Worm (Caenorhabditis elegans) whole organism, L3 larva: Measurements from ENCODE around the gene K09C6.9.
"Not testable (repeated sequence)": the region's sequence is repeated elsewhere in the genome, so short reads cannot be mapped to it uniquely, and the experiment has no call there.

Experiments
- ceh-28 ChIP-seq: fragments of 150-350 bp; optimal IDR thresholded peaks from 2 replicates; lab custom pipeline; 2014; ENCODE audit warnings: missing biosample characterization, missing genetic modification reagents, missing genetic modification characterization
- egl-27 ChIP-seq: sonication (generic microtip); optimal IDR thresholded peaks from 4 replicates; lab custom pipeline; 2017; ENCODE audit warnings: missing biosample characterization, missing genetic modification reagents, missing genetic modification characterization
- fkh-10 ChIP-seq: sonication (generic microtip); optimal IDR thresholded peaks from 2 replicates; lab custom pipeline; 2017; ENCODE audit warnings: missing biosample characterization, missing genetic modification reagents, missing genetic modification characterization
- fos-1 ChIP-seq: fragments of 150-350 bp; optimal IDR thresholded peaks from 2 replicates; lab custom pipeline; 2014; ENCODE audit warnings: missing biosample characterization, missing genetic modification characterization
- jun-1 ChIP-seq: fragments of 150-350 bp; optimal IDR thresholded peaks from 2 replicates; lab custom pipeline; 2014; ENCODE audit warnings: missing biosample characterization, missing genetic modification reagents, missing genetic modification characterization
- lin-39 ChIP-seq: fragments of 150-350 bp; optimal IDR thresholded peaks from 2 replicates; lab custom pipeline; 2018; ENCODE audit warnings: missing biosample characterization, missing genetic modification reagents, missing genetic modification characterization
- lsy-12 ChIP-seq: sonication (generic microtip); optimal IDR thresholded peaks from 2 replicates; lab custom pipeline; 2016; ENCODE audit warnings: mild to moderate bottlenecking, missing genetic modification characterization, missing compliant biosample characterization
- mdl-1 ChIP-seq: fragments of 150-350 bp; optimal IDR thresholded peaks from 2 replicates; lab custom pipeline; 2014; ENCODE audit warnings: missing biosample characterization, missing genetic modification characterization
- nhr-11 ChIP-seq: fragments of 150-350 bp; optimal IDR thresholded peaks from 2 replicates; lab custom pipeline; 2014; ENCODE audit warnings: missing biosample characterization, missing genetic modification characterization
- nhr-23 ChIP-seq: fragments of 150-350 bp; optimal IDR thresholded peaks from 2 replicates; lab custom pipeline; 2014; ENCODE audit warnings: missing biosample characterization, missing genetic modification reagents, missing genetic modification characterization
- unc-62 ChIP-seq: fragments of 150-350 bp; sonication (generic microtip); optimal IDR thresholded peaks from 4 replicates; lab custom pipeline; 2014; ENCODE audit warnings: missing biosample characterization, missing genetic modification reagents, missing genetic modification characterization

DNA sequence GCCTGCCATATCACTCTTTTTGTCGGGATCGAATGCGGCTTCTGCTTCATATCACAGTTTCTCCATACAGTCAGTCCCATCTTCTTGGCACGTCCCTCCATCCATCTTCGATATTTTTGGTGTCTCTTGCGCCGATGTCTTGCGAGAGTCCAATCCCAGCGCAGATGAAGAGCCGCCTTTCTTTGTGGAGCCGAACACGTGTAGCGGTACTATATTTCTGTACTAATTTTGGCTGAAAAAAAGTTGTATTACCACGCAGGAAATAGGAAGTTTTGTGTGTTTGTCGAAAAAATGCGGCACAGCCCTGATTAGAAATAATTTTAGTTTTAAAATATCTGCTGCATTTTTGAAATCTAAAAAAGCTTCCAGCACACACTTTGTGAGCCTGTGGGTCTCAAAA lies 11.7 kb downstream of the K09C6.9 start, which contains the start of gene K09C6.8:
- not testable (repeated sequence) for TF ChIP-seq egl-27; nhr-23; nhr-11 (tag; lab: Kevin White, UChicago); fos-1 (tag; lab: Kevin White, UChicago); fkh-10 (GFP tag; lab: Kevin White, UChicago); lsy-12 (tag; lab: Kevin White, UChicago); jun-1 (tag; lab: Kevin White, UChicago); unc-62 (GFP tag; lab: Kevin White, UChicago); lin-39 (tag; lab: Kevin White, UChicago); mdl-1 (tag; lab: Kevin White, UChicago); ceh-28 (tag; lab: Kevin White, UChicago)
